Worm (Caenorhabditis elegans) whole organism, dauer: Measurements from ENCODE around the gene Y73B6BL.22.

Experiments used
- unc-62 ChIP-seq: sonication (generic microtip); optimal IDR thresholded peaks from 2 replicates; lab custom pipeline; 2017; ENCODE audit warnings: missing biosample characterization, missing genetic modification reagents, missing genetic modification characterization

Y73B6BL.22 gene

DNA sequence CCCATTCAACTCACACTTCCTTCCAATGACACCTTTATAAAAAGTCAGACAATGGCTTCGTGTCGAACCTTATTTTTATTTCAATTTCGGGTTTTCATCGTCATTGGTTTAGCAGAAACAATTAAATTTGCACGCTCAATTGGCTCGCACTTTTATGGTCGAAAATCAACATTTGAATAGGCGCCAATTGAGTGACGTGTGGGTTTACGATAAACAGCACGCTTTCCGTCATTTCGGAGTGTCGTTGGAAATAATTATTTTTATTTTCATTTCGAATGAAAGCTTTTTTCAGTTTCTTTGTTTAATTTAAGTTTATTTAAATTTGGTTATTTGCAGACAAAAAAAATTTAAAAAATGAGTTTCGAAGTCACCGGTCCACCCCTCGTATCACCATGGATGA, 1.3 kb downstream of the Y73B6BL.22 start, which contains the start of gene exos-2:
TSS of gene exos-2 (plus strand) at position 330 of the 400 bp plus-strand sequence.
- TF ChIP-seq unc-62, result no peak

DNA sequence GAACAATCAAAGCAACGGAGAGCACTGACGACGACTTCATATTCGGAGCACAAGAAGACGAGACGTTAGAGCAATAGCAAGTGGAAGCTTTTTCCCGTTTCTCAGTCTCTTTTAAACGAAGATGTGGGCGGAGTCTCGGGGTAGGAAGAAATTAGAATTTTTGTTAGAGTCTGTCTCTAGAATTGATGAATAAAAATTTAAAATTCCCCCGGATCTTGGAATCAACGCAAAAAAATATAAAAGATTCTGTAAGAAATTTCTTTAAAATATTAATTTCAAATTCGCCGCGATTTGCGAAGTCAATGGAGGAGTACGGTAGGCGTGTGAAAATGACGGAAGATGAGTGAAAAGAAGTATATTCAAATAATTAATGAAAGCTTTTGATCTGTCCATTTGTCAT, 3.0 kb downstream of the Y73B6BL.22 start, which contains the start of gene nlp-71:
TSS of gene nlp-71 (minus strand) at position 101 of the 400 bp plus-strand sequence.
- TF ChIP-seq unc-62, result no peak

DNA sequence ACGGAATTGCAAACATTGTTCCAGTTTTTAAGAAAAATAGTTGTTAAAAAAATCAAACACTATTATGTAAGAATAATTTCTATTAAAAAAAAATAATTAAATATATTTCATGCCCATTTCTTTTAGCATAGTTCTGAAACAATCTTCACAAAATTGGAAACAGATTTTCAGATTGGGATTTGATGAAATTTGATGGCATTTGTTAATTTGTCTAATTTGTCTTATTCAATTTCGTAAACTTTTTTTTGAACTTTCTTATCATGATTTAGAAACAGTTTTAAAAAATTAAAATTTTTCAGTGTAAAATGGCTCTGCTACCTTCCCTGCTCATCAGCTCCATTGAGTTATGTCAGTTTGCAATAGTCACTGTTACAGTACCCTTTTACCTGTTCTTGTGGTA, 11.6 kb downstream of the Y73B6BL.22 start, which contains the start of gene srv-13:
TSS of gene srv-13 (plus strand) at position 301 of the 400 bp plus-strand sequence.
- TF ChIP-seq unc-62, result no peak

- no peak for TF ChIP-seq unc-62
These were observed 13.1 kb downstream of the Y73B6BL.22 start for ce11 chrIV:6403399-6403798.

DNA sequence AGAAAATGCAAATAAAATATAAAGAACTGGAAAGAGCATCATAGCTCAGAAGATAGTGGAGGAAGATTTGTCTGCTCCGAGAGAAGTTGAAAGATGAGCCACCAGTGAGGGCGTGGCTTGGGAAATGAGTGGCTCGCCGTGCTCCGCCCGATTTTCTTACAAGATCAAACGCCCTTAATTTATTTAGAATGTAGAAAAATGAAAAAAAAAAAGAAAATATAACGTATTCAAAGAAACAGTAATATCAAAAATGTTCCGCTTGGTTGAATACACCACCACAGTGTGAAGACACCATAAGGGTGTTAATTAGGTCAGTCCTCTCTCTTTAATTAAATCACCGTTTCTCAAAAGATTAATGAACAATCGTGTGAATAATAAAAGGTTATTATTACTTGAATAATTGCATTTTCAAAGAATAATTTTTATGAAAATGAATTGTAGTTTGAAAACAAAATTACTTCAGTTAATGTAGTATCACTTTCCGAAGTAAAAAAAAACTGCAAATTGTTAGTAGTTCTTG, 14.0 kb downstream of the Y73B6BL.22 start, which contains the start of gene sfrp-1:
TSS of gene sfrp-1 (minus strand) at position 51 of the 520 bp plus-strand sequence.
- TF ChIP-seq unc-62, result no peak

- TF ChIP-seq unc-62, result no peak
These were observed 21.3 kb downstream of the Y73B6BL.22 start for ce11 chrIV:6395190-6395589.

- no peak for TF ChIP-seq unc-62
These were observed 23.1 kb downstream of the Y73B6BL.22 start for ce11 chrIV:6393329-6393728.

ce11 chrIV:6391566-6391965, 24.9 kb downstream of the Y73B6BL.22 start:
- TF ChIP-seq unc-62, result no peak

DNA sequence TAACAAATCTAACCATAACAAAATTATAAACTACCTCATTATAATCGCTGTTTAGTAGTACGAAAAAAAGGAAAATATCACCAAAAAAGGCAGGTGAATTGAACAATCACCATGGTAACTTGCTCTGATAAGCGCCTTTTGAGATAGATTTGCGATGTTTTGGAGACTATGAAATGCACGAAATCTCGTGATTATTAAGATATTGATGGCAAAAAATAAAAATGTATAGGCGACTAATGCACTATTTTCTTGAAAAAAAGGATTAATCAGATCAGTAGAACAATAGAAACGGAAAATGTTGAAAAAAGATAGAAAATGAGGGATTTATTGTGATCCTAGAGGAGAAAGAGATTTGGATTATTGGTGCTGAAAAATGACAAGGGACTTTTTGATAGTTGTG, 27.9 kb downstream of the Y73B6BL.22 start:
- no peak for TF ChIP-seq unc-62

- TF ChIP-seq unc-62, result no peak
These were observed 31.4 kb downstream of the Y73B6BL.22 start for ce11 chrIV:6385010-6385409.

- TF ChIP-seq unc-62, result no peak
These were observed 32.5 kb downstream of the Y73B6BL.22 start, which contains the start of gene shl-1 for ce11 chrIV:6383970-6384369. Gene shl-1 (minus strand): TSS chrIV:6384070.

DNA sequence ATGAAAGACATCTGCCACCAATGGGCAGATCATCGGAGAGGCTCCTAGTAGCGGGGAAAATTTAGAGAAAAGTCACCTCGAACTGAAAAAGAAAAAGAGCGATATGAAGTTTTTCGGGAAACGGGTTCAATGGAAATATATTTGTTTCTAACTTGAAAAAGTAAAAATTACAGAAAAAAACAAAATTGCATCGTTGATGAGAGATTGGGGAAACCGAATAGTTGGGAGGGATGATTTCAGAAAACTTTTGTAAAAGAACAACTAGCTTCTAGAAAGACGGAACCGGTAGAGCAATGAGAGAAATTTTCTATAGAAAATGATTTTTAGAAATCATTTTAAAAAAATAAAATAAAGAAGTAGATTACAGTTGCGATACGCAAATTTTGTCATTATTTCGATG, 38.1 kb downstream of the Y73B6BL.22 start:
- TF ChIP-seq unc-62, result no peak

DNA sequence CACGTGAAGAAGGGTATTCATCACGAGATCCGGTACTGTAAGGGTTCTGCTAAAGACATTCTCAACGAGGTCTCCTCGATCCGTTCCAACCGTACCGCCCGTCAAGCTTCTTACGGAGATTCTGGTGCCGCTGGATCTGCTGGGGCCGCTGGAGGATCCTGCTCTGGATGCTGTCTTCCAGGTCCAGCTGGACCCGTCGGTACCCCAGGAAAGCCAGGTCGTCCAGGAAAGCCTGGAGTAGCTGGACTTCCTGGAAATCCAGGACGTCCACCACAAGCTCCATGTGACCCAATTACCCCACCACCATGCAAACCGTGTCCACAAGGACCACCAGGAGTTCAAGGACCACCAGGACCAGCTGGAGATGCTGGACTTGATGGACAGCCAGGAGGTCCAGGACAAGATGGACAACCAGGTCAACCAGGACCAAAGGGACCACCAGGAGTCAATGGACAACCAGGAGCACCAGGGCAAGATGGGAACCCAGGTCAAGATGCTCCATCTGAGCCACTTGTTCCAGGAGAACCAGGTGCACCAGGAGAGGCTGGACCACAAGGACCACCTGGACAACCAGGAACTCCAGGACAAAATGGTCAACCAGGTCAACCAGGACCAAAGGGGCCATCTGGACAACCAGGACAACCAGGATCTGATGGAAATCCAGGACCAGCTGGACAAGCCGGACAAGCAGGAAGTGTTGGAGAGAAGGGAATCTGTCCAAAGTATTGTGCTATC, 39.0 kb downstream of the Y73B6BL.22 start:
- no peak for TF ChIP-seq unc-62

- no peak for TF ChIP-seq unc-62
These were observed 39.9 kb downstream of the Y73B6BL.22 start, which contains the start of the genes hrpf-2 and bli-6 for ce11 chrIV:6376473-6377115. Gene hrpf-2 (minus strand): TSS chrIV:6376523. Gene bli-6 (plus strand): TSS chrIV:6377065.

- no peak for TF ChIP-seq unc-62
These were observed 42.7 kb downstream of the Y73B6BL.22 start for ce11 chrIV:6373721-6374120.

DNA sequence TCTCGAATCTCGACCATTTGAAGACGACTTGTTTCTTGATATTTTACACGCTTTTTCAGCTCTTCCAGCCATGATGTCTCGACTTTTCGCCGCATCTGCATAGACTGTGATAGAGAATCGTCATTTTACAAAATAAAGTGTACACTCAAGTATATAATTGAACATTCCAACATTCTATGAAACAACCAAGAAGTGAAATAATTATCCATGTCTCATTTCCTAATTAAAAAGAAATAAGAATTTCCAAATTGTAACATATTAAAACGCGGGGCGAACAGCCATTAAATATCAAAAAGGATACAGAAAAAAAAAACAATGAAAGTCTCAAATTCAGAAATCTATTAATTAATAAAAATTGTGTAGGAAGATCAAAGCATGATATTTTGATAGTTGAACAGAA, 43.5 kb downstream of the Y73B6BL.22 start, which contains the start of gene smg-3:
TSS of gene smg-3 (minus strand) at position 101 of the 400 bp plus-strand sequence.
- TF ChIP-seq unc-62, result no peak

DNA sequence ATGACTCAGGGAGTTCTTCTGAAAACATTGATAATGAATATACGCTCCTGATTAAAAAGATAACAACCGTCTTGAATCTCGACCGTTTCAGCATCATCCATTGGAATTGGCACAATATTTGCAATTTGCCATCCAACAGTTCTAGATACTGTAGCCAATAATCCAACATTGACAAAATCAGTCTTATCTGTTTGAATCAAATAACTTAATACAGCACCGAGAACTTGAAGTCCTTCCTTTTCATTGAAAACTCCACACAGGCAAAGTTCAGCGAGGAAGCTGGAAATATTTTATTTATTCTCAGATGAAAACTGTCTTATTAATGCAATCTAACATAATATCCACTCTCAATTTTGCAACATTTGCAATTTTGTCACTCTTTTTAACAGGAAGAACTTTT, 44.2 kb downstream of the Y73B6BL.22 start:
- no peak for TF ChIP-seq unc-62
